Fruit fly (Drosophila melanogaster) whole organism, embryonic: ENCODE measurements around the gene RpS7.
A peak's percentile ranks its signal among the peaks of the same experiment; 100 is the strongest.

ENCODE experiments used
- Atf3 ChIP-seq: fragments of 200-800 bp; sonication (Bioruptor generic); optimal IDR thresholded peaks from 3 replicates; lab custom pipeline; 2016; ENCODE audit warnings: missing biosample characterization, missing genetic modification characterization
- Awh ChIP-seq: fragments of 200-800 bp; sonication (Bioruptor generic); IDR thresholded peaks from 2 replicates; pipeline ENCODE4, ENCODE4 v1.3.6; 2022; ENCODE audit warnings: missing biosample characterization, missing genetic modification characterization
- CG10462 ChIP-seq: fragments of 200-800 bp; sonication (Bioruptor generic); optimal IDR thresholded peaks from 2 replicates; lab custom pipeline; 2016; ENCODE audit warnings: missing biosample characterization, missing genetic modification characterization
- CG12659 ChIP-seq: fragments of 200-800 bp; sonication (Bioruptor generic); optimal IDR thresholded peaks from 3 replicates; lab custom pipeline; 2017; ENCODE audit warnings: mild to moderate bottlenecking, missing biosample characterization, missing genetic modification reagents, missing genetic modification characterization
- CG13624 ChIP-seq: fragments of 200-800 bp; sonication (Bioruptor generic); optimal IDR thresholded peaks from 2 replicates; lab custom pipeline; 2016; ENCODE audit warnings: missing biosample characterization, missing genetic modification characterization
- CG18619 ChIP-seq: fragments of 200-800 bp; sonication (Bioruptor generic); optimal IDR thresholded peaks from 3 replicates; lab custom pipeline; 2017; ENCODE audit warnings: missing biosample characterization, mild to moderate bottlenecking, missing genetic modification characterization
- CG31365 ChIP-seq: fragments of 200-800 bp; sonication (Bioruptor generic); optimal IDR thresholded peaks from 2 replicates; lab custom pipeline; 2018; ENCODE audit warnings: missing biosample characterization, mild to moderate bottlenecking, missing genetic modification characterization
- CG4282 ChIP-seq: fragments of 200-800 bp; sonication (Bioruptor generic); optimal IDR thresholded peaks from 2 replicates; lab custom pipeline; 2016; ENCODE audit warnings: missing biosample characterization, missing genetic modification characterization
- CG5180 ChIP-seq: fragments of 200-800 bp; sonication (Bioruptor generic); optimal IDR thresholded peaks from 3 replicates; lab custom pipeline; 2017; ENCODE audit warnings: missing biosample characterization, missing genetic modification characterization, mild to moderate bottlenecking, moderate library complexity, missing genetic modification reagents
- CG5953 ChIP-seq: fragments of 200-800 bp; sonication (Bioruptor generic); IDR thresholded peaks from 2 replicates; pipeline ENCODE4 v1.3.6; 2022; ENCODE audit warnings: missing biosample characterization, missing genetic modification characterization
- CG6683 ChIP-seq: fragments of 200-800 bp; sonication (Bioruptor generic); optimal IDR thresholded peaks from 2 replicates; lab custom pipeline; 2017; ENCODE audit warnings: missing biosample characterization, mild to moderate bottlenecking, missing genetic modification characterization, missing genetic modification reagents
- CG7963 ChIP-seq: fragments of 200-800 bp; sonication (Bioruptor generic); IDR thresholded peaks from 3 replicates; pipeline ENCODE4 v1.3.6; 2022; ENCODE audit warnings: missing biosample characterization, missing genetic modification characterization; ENCODE audit not compliant: partially characterized antibody
- CG9215 ChIP-seq: fragments of 200-800 bp; sonication (Bioruptor generic); IDR thresholded peaks from 2 replicates; pipeline ENCODE4 v1.3.6; 2022; ENCODE audit warnings: missing biosample characterization, missing genetic modification characterization
- CG9609 ChIP-seq: fragments of 200-800 bp; sonication (Bioruptor generic); optimal IDR thresholded peaks from 3 replicates; lab custom pipeline; 2016; ENCODE audit warnings: missing biosample characterization, missing genetic modification characterization
- CG9727 ChIP-seq: fragments of 200-800 bp; sonication (Bioruptor generic); optimal IDR thresholded peaks from 3 replicates; lab custom pipeline; 2017; ENCODE audit warnings: missing biosample characterization, mild to moderate bottlenecking, missing genetic modification characterization
- Camta ChIP-seq: fragments of 200-800 bp; sonication (Bioruptor generic); optimal IDR thresholded peaks from 2 replicates; lab custom pipeline; 2016; ENCODE audit warnings: missing biosample characterization, missing genetic modification characterization
- E2f2 ChIP-seq: fragments of 200-800 bp; sonication (Bioruptor generic); IDR thresholded peaks from 2 replicates; pipeline ENCODE4 v1.3.6; 2022; ENCODE audit warnings: missing biosample characterization, missing genetic modification characterization
- ERR ChIP-seq: fragments of 200-800 bp; sonication (Bioruptor generic); optimal IDR thresholded peaks from 2 replicates; lab custom pipeline; 2016; ENCODE audit warnings: missing biosample characterization, missing genetic modification characterization
- HHEX ChIP-seq: fragments of 200-800 bp; sonication (Bioruptor generic); optimal IDR thresholded peaks from 3 replicates; lab custom pipeline; 2017; ENCODE audit warnings: missing biosample characterization, mild to moderate bottlenecking, missing genetic modification characterization, missing genetic modification reagents
- HmgD ChIP-seq: fragments of 200-800 bp; sonication (Bioruptor generic); optimal IDR thresholded peaks from 3 replicates; lab custom pipeline; 2016; ENCODE audit warnings: missing biosample characterization, missing genetic modification characterization
- Hmr ChIP-seq: fragments of 200-800 bp; sonication (Bioruptor generic); optimal IDR thresholded peaks from 3 replicates; lab custom pipeline; 2017; ENCODE audit warnings: mild to moderate bottlenecking, missing biosample characterization, missing genetic modification reagents, missing genetic modification characterization
- Hr78 ChIP-seq, 2 experiments: fragments of 200-800 bp in 1 of 2; fragments of >200 bp in 1 of 2; sonication (Bioruptor generic) in 1 of 2; optimal IDR thresholded peaks; 2 replicates each; lab custom pipeline; 2017 to 2019; ENCODE audit warnings: missing biosample characterization in 2 of 2, missing genetic modification characterization in 2 of 2, mild to moderate bottlenecking in 1 of 2, moderate library complexity in 1 of 2
- Meics ChIP-seq: fragments of 200-800 bp; sonication (Bioruptor generic); optimal IDR thresholded peaks from 2 replicates; lab custom pipeline; 2017; ENCODE audit warnings: missing biosample characterization, mild to moderate bottlenecking, missing genetic modification characterization
- Mrtf ChIP-seq: fragments of 200-800 bp; sonication (Bioruptor generic); IDR thresholded peaks from 3 replicates; pipeline ENCODE4 v1.3.6; 2022; ENCODE audit warnings: missing biosample characterization, missing genetic modification characterization
- Nf-YA ChIP-seq: fragments of 200-800 bp; sonication (Bioruptor generic); IDR thresholded peaks from 2 replicates; pipeline ENCODE4 v1.3.6; 2022; ENCODE audit warnings: missing biosample characterization, missing genetic modification characterization
- Nf-YB ChIP-seq: fragments of 200-800 bp; sonication (Bioruptor generic); optimal IDR thresholded peaks from 3 replicates; lab custom pipeline; 2019; ENCODE audit warnings: missing biosample characterization, mild to moderate bottlenecking, missing genetic modification characterization, moderate library complexity
- Oli ChIP-seq: fragments of 200-800 bp; sonication (Bioruptor generic); optimal IDR thresholded peaks from 2 replicates; lab custom pipeline; 2018; ENCODE audit warnings: missing biosample characterization, mild to moderate bottlenecking, missing genetic modification characterization, moderate library complexity
- Rfx ChIP-seq: fragments of 200-800 bp; sonication (Bioruptor generic); IDR thresholded peaks from 2 replicates; pipeline ENCODE4 v1.3.6; 2022; ENCODE audit warnings: missing biosample characterization, missing genetic modification characterization
- YL-1 ChIP-seq: fragments of 200-800 bp; sonication (Bioruptor generic); optimal IDR thresholded peaks from 3 replicates; lab custom pipeline; 2017; ENCODE audit warnings: missing biosample characterization, mild to moderate bottlenecking, missing genetic modification characterization
- ato ChIP-seq: fragments of 200-800 bp; sonication (Bioruptor generic); IDR thresholded peaks from 2 replicates; pipeline ENCODE4 v1.3.6; 2022; ENCODE audit warnings: missing biosample characterization, missing genetic modification characterization; ENCODE audit not compliant: partially characterized antibody
- bbx ChIP-seq: fragments of 200-800 bp; sonication (Bioruptor generic); IDR thresholded peaks from 2 replicates; pipeline ENCODE4 v1.3.6; 2022; ENCODE audit warnings: missing biosample characterization, missing genetic modification characterization; ENCODE audit not compliant: partially characterized antibody
- btn ChIP-seq: fragments of 200-800 bp; sonication (Bioruptor generic); optimal IDR thresholded peaks from 2 replicates; lab custom pipeline; 2016; ENCODE audit warnings: missing biosample characterization, missing genetic modification characterization
- chinmo ChIP-seq: fragments of 200-800 bp; sonication (Bioruptor generic); IDR thresholded peaks from 4 replicates; pipeline ENCODE4 v1.3.6; 2022; ENCODE audit warnings: missing biosample characterization, missing genetic modification characterization; ENCODE audit not compliant: partially characterized antibody
- ci ChIP-seq: fragments of 200-800 bp; sonication (Bioruptor generic); IDR thresholded peaks from 3 replicates; pipeline ENCODE4 v1.3.6; 2022; ENCODE audit warnings: missing biosample characterization, missing genetic modification characterization
- disco-r ChIP-seq: fragments of 200-800 bp; sonication (Bioruptor generic); optimal IDR thresholded peaks from 2 replicates; lab custom pipeline; 2016; ENCODE audit warnings: missing biosample characterization, missing genetic modification characterization
- dmrt11E ChIP-seq: fragments of 200-800 bp; sonication (Bioruptor generic); optimal IDR thresholded peaks from 3 replicates; lab custom pipeline; 2018; ENCODE audit warnings: missing biosample characterization, mild to moderate bottlenecking, missing genetic modification characterization, moderate library complexity
- dmrt99B ChIP-seq: fragments of 200-800 bp; sonication (Bioruptor generic); optimal IDR thresholded peaks from 2 replicates; lab custom pipeline; 2018; ENCODE audit warnings: missing biosample characterization, mild to moderate bottlenecking, missing genetic modification characterization, moderate library complexity
- eve ChIP-seq, 2 experiments: fragments of >200 bp; optimal IDR thresholded peaks; 2 replicates each; lab custom pipeline; 2017; ENCODE audit warnings: missing biosample characterization in 2 of 2, missing genetic modification characterization in 2 of 2
- grn ChIP-seq: fragments of 200-800 bp; sonication (Bioruptor generic); optimal IDR thresholded peaks from 3 replicates; lab custom pipeline; 2017; ENCODE audit warnings: missing biosample characterization, missing genetic modification characterization
- h ChIP-seq: fragments of >200 bp; optimal IDR thresholded peaks from 2 replicates; lab custom pipeline; 2017
- oc ChIP-seq: fragments of 200-800 bp; sonication (Bioruptor generic); optimal IDR thresholded peaks from 2 replicates; lab custom pipeline; 2018; ENCODE audit warnings: missing biosample characterization, mild to moderate bottlenecking, missing genetic modification characterization, moderate library complexity
- salm ChIP-seq: fragments of 200-800 bp; sonication (Bioruptor generic); optimal IDR thresholded peaks from 2 replicates; lab custom pipeline; 2018; ENCODE audit warnings: missing biosample characterization, mild to moderate bottlenecking, missing genetic modification characterization
- sc ChIP-seq, 3 experiments: fragments of >200 bp in 2 of 3; fragments of 200-800 bp in 1 of 3; sonication (Bioruptor generic) in 1 of 3; optimal IDR thresholded peaks; 2 replicates in 2 of 3; 3 replicates in 1 of 3; lab custom pipeline; 2017; ENCODE audit warnings: mild to moderate bottlenecking in 1 of 3, missing biosample characterization in 1 of 3, missing genetic modification characterization in 1 of 3, missing genetic modification reagents in 1 of 3
- shn ChIP-seq: fragments of 200-800 bp; sonication (Bioruptor generic); optimal IDR thresholded peaks from 3 replicates; lab custom pipeline; 2016; ENCODE audit warnings: missing biosample characterization, missing genetic modification characterization
- slou ChIP-seq: fragments of 200-800 bp; sonication (Bioruptor generic); optimal IDR thresholded peaks from 3 replicates; lab custom pipeline; 2016; ENCODE audit warnings: missing biosample characterization, missing genetic modification characterization
- sqz ChIP-seq: fragments of 200-800 bp; sonication (Bioruptor generic); optimal IDR thresholded peaks from 3 replicates; lab custom pipeline; 2018; ENCODE audit warnings: missing biosample characterization, mild to moderate bottlenecking, missing genetic modification characterization
- stwl ChIP-seq: fragments of 200-800 bp; sonication (Bioruptor generic); optimal IDR thresholded peaks from 3 replicates; lab custom pipeline; 2018; ENCODE audit warnings: missing biosample characterization, mild to moderate bottlenecking, missing genetic modification characterization, moderate library complexity
- tio ChIP-seq: fragments of 200-800 bp; sonication (Bioruptor generic); optimal IDR thresholded peaks from 2 replicates; lab custom pipeline; 2017; ENCODE audit warnings: missing biosample characterization, missing genetic modification characterization, inconsistent platforms

The RpS7 gene

DNA sequence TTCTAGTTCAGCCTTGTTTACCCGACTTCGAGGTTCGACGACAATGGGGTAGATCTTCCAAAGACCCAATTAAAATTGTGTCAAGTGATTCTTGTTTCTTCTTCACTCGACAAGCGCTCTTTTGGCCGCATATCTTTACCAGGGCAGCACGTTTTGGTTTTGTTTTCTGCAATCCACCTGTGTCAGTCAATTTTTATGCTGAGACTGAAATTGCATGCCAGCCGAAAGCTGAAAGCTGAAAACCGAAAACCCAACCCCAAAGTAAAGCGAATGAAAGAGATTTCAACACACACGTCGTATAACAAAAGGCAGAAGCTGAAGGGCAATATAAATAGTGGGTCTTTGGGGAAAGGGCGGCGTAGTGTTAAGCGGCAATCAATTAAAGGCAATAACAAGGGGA is 19.4 kb downstream of the RpS7 start:
- 0 out of 4 replicates have a peak, but pooled peaks have one; percentile 14 for TF ChIP-seq chinmo (GFP tag; lab: Robert Waterston, UW)
- TF ChIP-seq CG31365 (tag; lab: Kevin White, UChicago) = no peak

DNA sequence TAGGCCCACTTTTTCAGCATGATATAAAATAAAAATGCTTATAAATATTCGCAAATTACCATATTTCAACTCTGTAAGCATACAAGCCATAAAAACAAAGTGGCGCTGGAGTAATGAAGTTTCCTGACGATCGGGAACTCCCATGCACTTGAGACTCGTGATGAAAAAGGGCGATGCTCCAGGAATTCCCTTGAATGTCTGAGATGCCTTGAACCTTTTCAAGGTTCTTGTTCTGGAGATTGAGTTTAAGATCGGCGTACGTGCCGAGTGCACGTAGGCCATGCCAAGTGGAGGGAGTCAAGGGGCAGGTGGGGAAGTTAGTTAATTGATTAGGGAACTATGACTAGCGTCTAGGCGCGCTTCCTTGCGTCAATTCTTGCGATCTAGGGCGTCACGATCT is 24.9 kb downstream of the RpS7 start:
- TF ChIP-seq CG12659 (GFP tag; lab: Kevin White, UChicago) (no peak), CG18619 (GFP tag; lab: Kevin White, UChicago) (no peak), tio (GFP tag; lab: Kevin White, UChicago) (no peak), oc (tag; lab: Kevin White, UChicago) (no peak), dmrt11E (tag; lab: Kevin White, UChicago) (no peak), dmrt99B (tag; lab: Kevin White, UChicago) (no peak), Mrtf (GFP tag; lab: Robert Waterston, UW) (no peak), slou (GFP tag; lab: Kevin White, UChicago) (no peak), CG7963 (GFP tag; lab: Robert Waterston, UW) (no peak), YL-1 (GFP tag; lab: Kevin White, UChicago) (no peak), h (lab: Kevin White, UChicago) (no peak), sqz (GFP tag; lab: Kevin White, UChicago) (no peak), stwl (tag; lab: Kevin White, UChicago) (no peak), CG13624 (GFP tag; lab: Kevin White, UChicago) (no peak)

DNA sequence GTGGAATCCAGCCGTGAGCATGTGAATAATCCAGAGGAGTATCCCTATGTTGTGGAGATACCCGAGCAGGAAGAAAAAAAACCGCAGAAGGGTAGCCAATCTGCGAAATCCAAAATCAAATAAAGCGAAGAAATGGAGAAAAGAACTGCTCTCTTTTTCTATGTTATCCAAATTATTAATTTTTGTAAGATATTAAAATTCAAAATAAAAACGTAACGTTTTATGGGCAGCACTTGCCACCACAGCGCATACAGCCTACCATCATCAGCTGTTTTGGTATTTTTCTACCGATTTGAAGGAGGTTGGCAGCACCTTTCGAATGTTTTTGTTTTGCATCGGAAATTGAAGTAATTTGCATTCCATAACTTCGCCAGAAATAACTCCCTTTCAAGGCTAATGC is 28.9 kb downstream of the RpS7 start, which contains the start of gene Bet5:
TSS of gene Bet5 (plus strand) at position 299 of the 400 bp plus-strand sequence.
- TF ChIP-seq CG10462 (GFP tag; lab: Kevin White, UChicago) (no peak), sc (optimal IDR thresholded peaks at IDR 0.05; lab: Kevin White, UChicago) (no peak), sc (GFP tag; optimal IDR thresholded peaks at IDR 0.05; lab: Kevin White, UChicago) (no peak), Oli (tag; lab: Kevin White, UChicago) (no peak), CG6683 (GFP tag; lab: Kevin White, UChicago) (no peak), Nf-YB (GFP tag; lab: Kevin White, UChicago) (no peak), CG5953 (GFP tag; lab: Robert Waterston, UW) (no peak), Atf3 (GFP tag; lab: Kevin White, UChicago) (no peak), bbx (GFP tag; lab: Robert Waterston, UW) (peak; percentile 17; the same call in 1 of the 2 replicates), eve (GFP tag; optimal IDR thresholded peaks at IDR 0.05; lab: Kevin White, UChicago) (no peak), Camta (no peak), CG9215 (no peak), Rfx (no peak), ERR (GFP tag; lab: Kevin White, UChicago) (no peak), shn (GFP tag; lab: Kevin White, UChicago) (no peak), HmgD (GFP tag; lab: Kevin White, UChicago) (no peak), HHEX (GFP tag; lab: Kevin White, UChicago) (no peak), ato (GFP tag; lab: Robert Waterston, UW) (no peak), grn (GFP tag; lab: Kevin White, UChicago) (no peak), Hmr (no peak), CG9727 (no peak), Awh (GFP tag; lab: Robert Waterston, UW) (no peak), Meics (GFP tag; lab: Kevin White, UChicago) (no peak), Hr78 (GFP tag; optimal IDR thresholded peaks at IDR 0.05; lab: Kevin White, UChicago) (no peak), CG4282 (GFP tag; lab: Kevin White, UChicago) (no peak), disco-r (no peak), salm (no peak), ci (GFP tag; lab: Robert Waterston, UW) (no peak), btn (GFP tag; lab: Kevin White, UChicago) (no peak), E2f2 (peak; percentile 76), Nf-YA (GFP tag; lab: Robert Waterston, UW) (no peak), CG9609 (GFP tag; lab: Kevin White, UChicago) (no peak), CG5180 (GFP tag; lab: Kevin White, UChicago) (no peak)
